Worm (Caenorhabditis elegans) whole organism, L3 larva: ENCODE results near the gene old-1.

Source experiments
- ZK546.5 ChIP-seq: sonication (generic microtip); optimal IDR thresholded peaks from 2 replicates; lab custom pipeline; 2017; ENCODE audit warnings: missing biosample characterization, missing genetic modification characterization
- aly-2 ChIP-seq: fragments of 150-350 bp; optimal IDR thresholded peaks from 2 replicates; lab custom pipeline; 2014; ENCODE audit warnings: missing biosample characterization, missing genetic modification characterization
- ama-1 ChIP-seq: fragments of 150-350 bp; optimal IDR thresholded peaks from 2 replicates; lab custom pipeline; 2018
- eor-1 ChIP-seq, 2 experiments: fragments of 150-350 bp; optimal IDR thresholded peaks; 2 replicates each; lab custom pipeline; 2014 to 2018; ENCODE audit warnings: missing biosample characterization in 2 of 2, missing genetic modification characterization in 2 of 2
- jun-1 ChIP-seq: fragments of 150-350 bp; optimal IDR thresholded peaks from 2 replicates; lab custom pipeline; 2014; ENCODE audit warnings: missing biosample characterization, missing genetic modification reagents, missing genetic modification characterization
- nhr-11 ChIP-seq: fragments of 150-350 bp; optimal IDR thresholded peaks from 2 replicates; lab custom pipeline; 2014; ENCODE audit warnings: missing biosample characterization, missing genetic modification characterization
- nhr-237 ChIP-seq: fragments of 150-350 bp; optimal IDR thresholded peaks from 2 replicates; lab custom pipeline; 2014; ENCODE audit warnings: missing biosample characterization, missing genetic modification characterization
- pha-4 ChIP-seq: fragments of 150-350 bp; optimal IDR thresholded peaks from 2 replicates; lab custom pipeline; 2014; ENCODE audit warnings: missing biosample characterization, missing genetic modification reagents, missing genetic modification characterization
- snpc-4 ChIP-seq: fragments of 150-350 bp; optimal IDR thresholded peaks from 2 replicates; lab custom pipeline; 2014; ENCODE audit warnings: missing biosample characterization, missing genetic modification characterization
- tbx-2 ChIP-seq: sonication (generic microtip); optimal IDR thresholded peaks from 2 replicates; lab custom pipeline; 2016; ENCODE audit warnings: mild to moderate bottlenecking, missing genetic modification characterization, missing compliant biosample characterization
- unc-62 ChIP-seq: fragments of 150-350 bp; sonication (generic microtip); optimal IDR thresholded peaks from 4 replicates; lab custom pipeline; 2014; ENCODE audit warnings: missing biosample characterization, missing genetic modification reagents, missing genetic modification characterization
- zag-1 ChIP-seq: fragments of 150-350 bp; optimal IDR thresholded peaks from 2 replicates; lab custom pipeline; 2014; ENCODE audit warnings: missing biosample characterization, missing genetic modification characterization

DNA sequence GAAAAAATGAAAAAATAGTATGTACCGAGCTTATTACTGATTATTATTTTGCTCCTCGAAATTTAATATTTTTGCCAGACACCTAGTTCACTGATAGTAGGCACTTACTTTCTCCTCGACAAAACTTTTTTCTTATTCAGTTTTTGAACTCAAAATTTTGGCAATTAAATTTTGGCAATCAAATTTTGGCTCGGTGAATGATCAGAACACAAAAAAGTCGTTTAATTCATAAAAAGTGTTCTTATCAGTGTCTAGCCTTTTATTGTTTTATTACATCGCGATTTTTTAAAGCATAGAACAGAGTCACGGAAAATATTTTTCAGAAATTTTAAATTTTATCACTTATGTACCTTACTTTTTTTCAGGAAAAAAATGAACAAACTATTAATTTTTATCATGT lies 26.6 kb upstream of the old-1 start:
- TF ChIP-seq nhr-11 (tag; lab: Kevin White, UChicago): no peak
- TF ChIP-seq unc-62 (GFP tag; lab: Kevin White, UChicago): no peak
- TF ChIP-seq nhr-237 (tag; lab: Kevin White, UChicago): no peak
- no peak for TF ChIP-seq tbx-2 (tag; lab: Kevin White, UChicago)
- no peak for TF ChIP-seq ama-1 (lab: Kevin White, UChicago)
- TF ChIP-seq eor-1 (tag; optimal IDR thresholded peaks at IDR 0.05; lab: Kevin White, UChicago): no peak
- TF ChIP-seq ZK546.5: no peak
- no peak for TF ChIP-seq zag-1 (tag; lab: Kevin White, UChicago)
- TF ChIP-seq pha-4: no peak
- TF ChIP-seq jun-1: no peak
- no peak for TF ChIP-seq snpc-4 (tag; lab: Kevin White, UChicago)
- no peak for TF ChIP-seq aly-2 (tag; lab: Kevin White, UChicago)
